Fruit fly (Drosophila melanogaster) Kc167 (cell line): ENCODE results near the gene form3.

Experiments
- Myc ChIP-seq: fragments of >200 bp; optimal IDR thresholded peaks from 2 replicates; lab custom pipeline; 2017; ENCODE audit warnings: missing external identifiers
- h ChIP-seq: fragments of >200 bp; optimal IDR thresholded peaks from 3 replicates; lab custom pipeline; 2018; ENCODE audit warnings: missing external identifiers
- psq ChIP-seq: fragments of >200 bp; optimal IDR thresholded peaks from 2 replicates; lab custom pipeline; 2017; ENCODE audit warnings: missing external identifiers

dm6 chr3L:7149388-7149787 is 54.8 kb downstream of the form3 start:
- no peak for TF ChIP-seq Myc
- no peak for TF ChIP-seq h (lab: Kevin White, UChicago)
- TF ChIP-seq psq = no peak
